Fruit fly (Drosophila melanogaster): ENCODE results near the gene CG11586.

DNA sequence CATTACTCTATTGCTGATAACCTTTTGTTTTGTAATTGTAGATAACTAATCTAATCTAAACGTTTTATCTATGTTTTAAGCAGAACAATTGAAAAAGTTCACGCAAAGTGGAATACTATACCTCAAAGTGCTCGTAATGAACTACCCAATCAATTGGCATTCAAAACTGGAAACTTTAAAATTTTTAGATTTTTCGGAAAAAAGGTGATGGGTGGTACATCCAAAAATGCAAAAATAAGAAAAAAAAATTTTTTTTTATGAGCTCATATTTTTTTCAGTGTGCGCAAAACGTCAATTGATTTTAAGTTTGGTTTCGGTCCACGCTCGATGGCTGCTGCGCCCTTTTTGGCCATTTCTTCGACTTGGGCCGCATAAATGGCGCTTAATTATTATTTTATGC, 48.3 kb upstream of the CG11586 start:
- TF ChIP-seq gl (tag; optimal IDR thresholded peaks at IDR 0.05) (no peak), CG8159 (tag; optimal IDR thresholded peaks at IDR 0.05) (no peak), CG12605 (GFP tag; IDR thresholded peaks at IDR 0.05) (no peak), CG32121 (GFP tag; IDR thresholded peaks at IDR 0.05) (no peak), Snoo (tag; optimal IDR thresholded peaks at IDR 0.05) (no peak), CG15710 (tag; optimal IDR thresholded peaks at IDR 0.05) (no peak), fd96Ca (GFP tag; IDR thresholded peaks at IDR 0.05) (no peak), Pif1B (GFP tag; optimal IDR thresholded peaks at IDR 0.05) (no peak), D1 (tag; optimal IDR thresholded peaks at IDR 0.05) (no peak), CG10348 (GFP tag; IDR thresholded peaks at IDR 0.05) (no peak), CG4496 (GFP tag; IDR thresholded peaks at IDR 0.05) (no peak), CG9948 (tag; optimal IDR thresholded peaks at IDR 0.05) (no peak), CG14655 (GFP tag; optimal IDR thresholded peaks at IDR 0.05) (no peak), Ets98B (GFP tag; IDR thresholded peaks at IDR 0.05) (no peak)
